Worm (Caenorhabditis elegans): ENCODE results near the gene K06A4.2.

- no peak for TF ChIP-seq ama-1 (optimal IDR thresholded peaks at IDR 0.05)
- no peak for TF ChIP-seq ets-7 (tag; optimal IDR thresholded peaks at IDR 0.05)
- no peak for TF ChIP-seq pes-1 (GFP tag; IDR thresholded peaks at IDR 0.05)
- TF ChIP-seq flt-1 (GFP tag; IDR thresholded peaks at IDR 0.05) = no peak
- no peak for TF ChIP-seq hmg-4 (GFP tag; optimal IDR thresholded peaks at IDR 0.05)
- no peak for TF ChIP-seq scrt-1 (GFP tag; IDR thresholded peaks at IDR 0.05)
- TF ChIP-seq ceh-36 (tag; optimal IDR thresholded peaks at IDR 0.05) = no peak
- TF ChIP-seq sea-1 (GFP tag; conservative IDR thresholded peaks at IDR 0.05) = no peak
- TF ChIP-seq tbx-37 (GFP tag; conservative IDR thresholded peaks at IDR 0.05) = no peak
- TF ChIP-seq ceh-13 (GFP tag; optimal IDR thresholded peaks at IDR 0.05) = no peak
- TF ChIP-seq tra-4 (tag; optimal IDR thresholded peaks at IDR 0.05) = no peak
- no peak for TF ChIP-seq hnd-1 (tag; optimal IDR thresholded peaks at IDR 0.05)
These were observed 6.1 kb upstream of the K06A4.2 start, which contains the start of gene nas-3 for ce11 chrV:9477863-9478262.
